Fruit fly (Drosophila melanogaster) whole organism, embryonic: ENCODE results near the gene CG7879.
A peak's percentile ranks its signal among the peaks of the same experiment; 100 is the strongest.

Experiments
- Aef1 ChIP-seq: fragments of 200-800 bp; sonication (Bioruptor generic); IDR thresholded peaks from 3 replicates; pipeline ENCODE4 v1.3.6; 2022; ENCODE audit warnings: missing biosample characterization, missing genetic modification characterization
- CG10147 ChIP-seq: fragments of 200-800 bp; sonication (Bioruptor generic); optimal IDR thresholded peaks from 2 replicates; lab custom pipeline; 2019; ENCODE audit warnings: missing biosample characterization, mild to moderate bottlenecking, missing genetic modification characterization, moderate library complexity
- CG13894 ChIP-seq: fragments of 200-800 bp; sonication (Bioruptor generic); optimal IDR thresholded peaks from 3 replicates; lab custom pipeline; 2018; ENCODE audit warnings: missing biosample characterization, mild to moderate bottlenecking, missing genetic modification characterization, moderate library complexity
- CG14441 ChIP-seq: fragments of 200-800 bp; sonication (Bioruptor generic); IDR thresholded peaks from 2 replicates; pipeline ENCODE4 v1.3.6; 2022; ENCODE audit warnings: missing biosample characterization, missing genetic modification characterization
- CG14965 ChIP-seq: fragments of 200-800 bp; sonication (Bioruptor generic); optimal IDR thresholded peaks from 2 replicates; lab custom pipeline; 2016; ENCODE audit warnings: missing biosample characterization, missing genetic modification characterization, borderline replicate concordance
- CG16815 ChIP-seq: fragments of 200-800 bp; sonication (Bioruptor generic); optimal IDR thresholded peaks from 3 replicates; lab custom pipeline; 2017; ENCODE audit warnings: missing biosample characterization, mild to moderate bottlenecking, missing genetic modification characterization
- CG17359 ChIP-seq: fragments of 200-800 bp; sonication (Bioruptor generic); optimal IDR thresholded peaks from 3 replicates; lab custom pipeline; 2018; ENCODE audit warnings: missing biosample characterization, mild to moderate bottlenecking, missing genetic modification characterization, moderate library complexity
- CG17361 ChIP-seq: fragments of 200-800 bp; sonication (Bioruptor generic); IDR thresholded peaks from 3 replicates; pipeline ENCODE4 v1.3.6; 2022; ENCODE audit warnings: missing biosample characterization, missing genetic modification characterization
- CG17568 ChIP-seq: fragments of 200-800 bp; sonication (Bioruptor generic); optimal IDR thresholded peaks from 2 replicates; lab custom pipeline; 2018; ENCODE audit warnings: missing biosample characterization, mild to moderate bottlenecking, missing genetic modification characterization, moderate library complexity
- CG18262 ChIP-seq: fragments of 200-800 bp; optimal IDR thresholded peaks from 3 replicates; lab custom pipeline; 2019; ENCODE audit warnings: missing biosample characterization, mild to moderate bottlenecking, missing genetic modification characterization, moderate library complexity
- CG2120 ChIP-seq: fragments of 200-800 bp; sonication (Bioruptor generic); optimal IDR thresholded peaks from 3 replicates; lab custom pipeline; 2016; ENCODE audit warnings: missing biosample characterization, missing genetic modification characterization
- CG2202 ChIP-seq: fragments of 200-800 bp; sonication (Bioruptor generic); optimal IDR thresholded peaks from 2 replicates; lab custom pipeline; 2018; ENCODE audit warnings: missing biosample characterization, mild to moderate bottlenecking, missing genetic modification characterization
- CG2712 ChIP-seq: fragments of 200-800 bp; optimal IDR thresholded peaks from 3 replicates; lab custom pipeline; 2019; ENCODE audit warnings: missing biosample characterization, mild to moderate bottlenecking, missing genetic modification characterization, moderate library complexity
- CG31388 ChIP-seq: fragments of 200-800 bp; sonication (Bioruptor generic); optimal IDR thresholded peaks from 2 replicates; lab custom pipeline; 2016; ENCODE audit warnings: missing biosample characterization, missing genetic modification characterization
- CG3407 ChIP-seq: fragments of 200-800 bp; sonication (Bioruptor generic); optimal IDR thresholded peaks from 2 replicates; lab custom pipeline; 2018; ENCODE audit warnings: missing biosample characterization, mild to moderate bottlenecking, missing genetic modification characterization
- CG34376 ChIP-seq: fragments of 200-800 bp; sonication (Bioruptor generic); optimal IDR thresholded peaks from 2 replicates; lab custom pipeline; 2018; ENCODE audit warnings: missing biosample characterization, mild to moderate bottlenecking, missing genetic modification characterization
- CG3995 ChIP-seq: fragments of 200-800 bp; sonication (Bioruptor generic); optimal IDR thresholded peaks from 3 replicates; lab custom pipeline; 2016; ENCODE audit warnings: missing biosample characterization, missing genetic modification characterization
- CG4424 ChIP-seq: fragments of 200-800 bp; sonication (Bioruptor generic); optimal IDR thresholded peaks from 3 replicates; lab custom pipeline; 2016; ENCODE audit warnings: missing biosample characterization, missing genetic modification characterization
- CG6791 ChIP-seq: fragments of 200-800 bp; sonication (Bioruptor generic); IDR thresholded peaks from 3 replicates; pipeline ENCODE4 v1.3.6; 2022; ENCODE audit warnings: missing biosample characterization, missing genetic modification characterization; ENCODE audit not compliant: partially characterized antibody
- CG8359 ChIP-seq: fragments of 200-800 bp; sonication (Bioruptor generic); optimal IDR thresholded peaks from 2 replicates; lab custom pipeline; 2017; ENCODE audit warnings: missing biosample characterization, mild to moderate bottlenecking, missing genetic modification characterization, borderline replicate concordance
- CG9727 ChIP-seq: fragments of 200-800 bp; sonication (Bioruptor generic); optimal IDR thresholded peaks from 3 replicates; lab custom pipeline; 2017; ENCODE audit warnings: missing biosample characterization, mild to moderate bottlenecking, missing genetic modification characterization
- CG9876 ChIP-seq: fragments of 200-800 bp; sonication (Bioruptor generic); optimal IDR thresholded peaks from 2 replicates; lab custom pipeline; 2016; ENCODE audit warnings: missing biosample characterization, missing genetic modification characterization
- Deaf1 ChIP-seq: fragments of 200-800 bp; optimal IDR thresholded peaks from 3 replicates; lab custom pipeline; 2019; ENCODE audit warnings: missing biosample characterization, mild to moderate bottlenecking, missing genetic modification characterization, moderate library complexity
- Elba2 ChIP-seq: fragments of 200-800 bp; sonication (Bioruptor generic); optimal IDR thresholded peaks from 3 replicates; lab custom pipeline; 2016; ENCODE audit warnings: missing biosample characterization, missing genetic modification characterization
- HHEX ChIP-seq: fragments of 200-800 bp; sonication (Bioruptor generic); optimal IDR thresholded peaks from 3 replicates; lab custom pipeline; 2017; ENCODE audit warnings: missing biosample characterization, mild to moderate bottlenecking, missing genetic modification characterization, missing genetic modification reagents
- HLH54F ChIP-seq: fragments of 200-800 bp; sonication (Bioruptor generic); optimal IDR thresholded peaks from 3 replicates; lab custom pipeline; 2016; ENCODE audit warnings: missing biosample characterization, missing genetic modification characterization
- Hmr ChIP-seq: fragments of 200-800 bp; sonication (Bioruptor generic); optimal IDR thresholded peaks from 3 replicates; lab custom pipeline; 2017; ENCODE audit warnings: mild to moderate bottlenecking, missing biosample characterization, missing genetic modification reagents, missing genetic modification characterization
- Hr51 ChIP-seq, 2 experiments: fragments of 200-800 bp; sonication (Bioruptor generic); optimal IDR thresholded peaks; 2 replicates in 1 of 2; 3 replicates in 1 of 2; lab custom pipeline; 2016 to 2018; ENCODE audit warnings: missing biosample characterization in 2 of 2, missing genetic modification characterization in 2 of 2, mild to moderate bottlenecking in 1 of 2, moderate library complexity in 1 of 2
- Mad ChIP-seq: fragments of 200-800 bp; sonication (Bioruptor generic); optimal IDR thresholded peaks from 2 replicates; lab custom pipeline; 2016; ENCODE audit warnings: missing biosample characterization, missing genetic modification characterization
- NK7.1 ChIP-seq: fragments of 200-800 bp; sonication (Bioruptor generic); optimal IDR thresholded peaks from 3 replicates; lab custom pipeline; 2016; ENCODE audit warnings: missing biosample characterization, missing genetic modification characterization
- Six4 ChIP-seq: fragments of 200-800 bp; sonication (Bioruptor generic); optimal IDR thresholded peaks from 2 replicates; lab custom pipeline; 2016; ENCODE audit warnings: missing biosample characterization, missing genetic modification characterization
- Sox100B ChIP-seq: fragments of 200-800 bp; sonication (Bioruptor generic); optimal IDR thresholded peaks from 3 replicates; lab custom pipeline; 2018; ENCODE audit warnings: missing biosample characterization, mild to moderate bottlenecking, missing genetic modification characterization
- Trl ChIP-seq, 3 experiments: fragments of >200 bp in 2 of 3; fragments of 200-800 bp in 1 of 3; sonication (Bioruptor generic) in 1 of 3; optimal IDR thresholded peaks; 2 replicates in 1 of 3; 3 replicates in 2 of 3; lab custom pipeline; 2016 to 2017; ENCODE audit warnings: missing biosample characterization in 1 of 3, missing genetic modification characterization in 1 of 3
- amos ChIP-seq: fragments of 200-800 bp; sonication (Bioruptor generic); IDR thresholded peaks from 2 replicates; pipeline ENCODE4 v1.3.6; 2022; ENCODE audit warnings: missing biosample characterization, missing genetic modification characterization; ENCODE audit not compliant: partially characterized antibody
- ara ChIP-seq: fragments of 200-800 bp; sonication (Bioruptor generic); IDR thresholded peaks from 2 replicates; pipeline ENCODE4 v1.3.6; 2022; ENCODE audit warnings: missing biosample characterization, missing genetic modification characterization
- bcd ChIP-seq: fragments of 200-800 bp; sonication (Bioruptor generic); optimal IDR thresholded peaks from 2 replicates; lab custom pipeline; 2017; ENCODE audit warnings: missing biosample characterization, mild to moderate bottlenecking, missing genetic modification characterization
- dmrt11E ChIP-seq: fragments of 200-800 bp; sonication (Bioruptor generic); optimal IDR thresholded peaks from 3 replicates; lab custom pipeline; 2018; ENCODE audit warnings: missing biosample characterization, mild to moderate bottlenecking, missing genetic modification characterization, moderate library complexity
- ham ChIP-seq: fragments of 200-800 bp; sonication (Bioruptor generic); IDR thresholded peaks from 2 replicates; pipeline ENCODE4 v1.3.6; 2022; ENCODE audit warnings: missing biosample characterization, missing genetic modification characterization
- her ChIP-seq: fragments of 200-800 bp; sonication (Bioruptor generic); optimal IDR thresholded peaks from 2 replicates; lab custom pipeline; 2016; ENCODE audit warnings: missing biosample characterization, missing genetic modification characterization
- hth ChIP-seq: fragments of >200 bp; optimal IDR thresholded peaks from 2 replicates; lab custom pipeline; 2017; ENCODE audit warnings: inconsistent platforms
- oc ChIP-seq: fragments of 200-800 bp; sonication (Bioruptor generic); optimal IDR thresholded peaks from 2 replicates; lab custom pipeline; 2018; ENCODE audit warnings: missing biosample characterization, mild to moderate bottlenecking, missing genetic modification characterization, moderate library complexity
- onecut ChIP-seq: fragments of 200-800 bp; sonication (Bioruptor generic); IDR thresholded peaks from 2 replicates; pipeline ENCODE4 v1.3.6; 2022; ENCODE audit warnings: missing biosample characterization, missing genetic modification characterization
- rib ChIP-seq: fragments of 200-800 bp; sonication (Bioruptor generic); IDR thresholded peaks from 2 replicates; pipeline ENCODE4 v1.3.6; 2022; ENCODE audit warnings: missing biosample characterization, missing genetic modification characterization
- shn ChIP-seq: fragments of 200-800 bp; sonication (Bioruptor generic); optimal IDR thresholded peaks from 3 replicates; lab custom pipeline; 2016; ENCODE audit warnings: missing biosample characterization, missing genetic modification characterization
- tll ChIP-seq, 2 experiments: fragments of 200-800 bp in 1 of 2; fragments of >200 bp in 1 of 2; sonication (Bioruptor generic) in 1 of 2; optimal IDR thresholded peaks; 2 replicates each; lab custom pipeline; 2017 to 2019; ENCODE audit warnings: missing biosample characterization in 2 of 2, missing genetic modification characterization in 2 of 2, mild to moderate bottlenecking in 1 of 2, moderate library complexity in 1 of 2
- toy ChIP-seq: fragments of 200-800 bp; sonication (Bioruptor generic); IDR thresholded peaks from 2 replicates; pipeline ENCODE4 v1.3.6; 2022; ENCODE audit warnings: missing biosample characterization, missing genetic modification characterization
- tup ChIP-seq: fragments of 200-800 bp; sonication (Bioruptor generic); optimal IDR thresholded peaks from 2 replicates; lab custom pipeline; 2016; ENCODE audit warnings: missing biosample characterization, mild to moderate bottlenecking, missing genetic modification characterization, moderate library complexity
- yki ChIP-seq: fragments of >200 bp; optimal IDR thresholded peaks from 3 replicates; lab custom pipeline; 2018

The CG7879 gene

dm6 chr3L:1536487-1537337, 31.7 kb downstream of the CG7879 start, which contains the start of the genes CG12091 and pns (continued):
- TF ChIP-seq CG2712 (tag; lab: Kevin White, UChicago) = peak; percentile 81
- no peak for TF ChIP-seq CG3407 (GFP tag; lab: Kevin White, UChicago)
- no peak for TF ChIP-seq her (GFP tag; lab: Kevin White, UChicago)
- peak; percentile 69 for TF ChIP-seq Hr51 (GFP tag; optimal IDR thresholded peaks at IDR 0.05; lab: Kevin White, UChicago)
- TF ChIP-seq yki = no peak
- no peak for TF ChIP-seq CG10147 (GFP tag; lab: Kevin White, UChicago)
- TF ChIP-seq CG31388 (GFP tag; lab: Kevin White, UChicago) = peak; percentile 20
- TF ChIP-seq Six4 (GFP tag; lab: Kevin White, UChicago) = peak; percentile 43
- no peak for TF ChIP-seq Sox100B (GFP tag; lab: Kevin White, UChicago)
- peak; percentile 18; the same call in 1 of the 3 replicates for TF ChIP-seq CG6791 (GFP tag; lab: Robert Waterston, UW)
- TF ChIP-seq ara (GFP tag; lab: Robert Waterston, UW) = no peak
- no peak for TF ChIP-seq CG13894
- TF ChIP-seq CG2202 (tag; lab: Kevin White, UChicago) = peak; percentile 52
- peak; percentile 69 for TF ChIP-seq CG4424 (GFP tag; lab: Kevin White, UChicago)
- TF ChIP-seq dmrt11E = peak; percentile 64
- TF ChIP-seq CG17359 (tag; lab: Kevin White, UChicago) = peak; percentile 61
- TF ChIP-seq shn (GFP tag; lab: Kevin White, UChicago) = peak; percentile 56
- TF ChIP-seq ham (GFP tag; lab: Robert Waterston, UW) = no peak
- peak; percentile 76 for TF ChIP-seq CG2120 (GFP tag; lab: Kevin White, UChicago)
- TF ChIP-seq CG18262 (tag; lab: Kevin White, UChicago) = peak; percentile 68
- no peak for TF ChIP-seq rib (GFP tag; lab: Robert Waterston, UW)
- peak; percentile 29; the same call in 2 of the 3 replicates for TF ChIP-seq Aef1 (GFP tag; lab: Robert Waterston, UW)
- peak; percentile 71 for TF ChIP-seq CG14441 (GFP tag; lab: Robert Waterston, UW)
- peak; percentile 61 for TF ChIP-seq HLH54F
- TF ChIP-seq CG16815 = peak; percentile 7
- TF ChIP-seq CG3995 (GFP tag; lab: Kevin White, UChicago) = peak; percentile 64
- TF ChIP-seq CG17568 (GFP tag; lab: Kevin White, UChicago) = no peak
- peak; percentile 45 for TF ChIP-seq Mad (GFP tag; lab: Kevin White, UChicago)
- TF ChIP-seq amos (GFP tag; lab: Robert Waterston, UW) = peak; percentile 73; the same call in 1 of the 2 replicates
- TF ChIP-seq Trl (optimal IDR thresholded peaks at IDR 0.05; lab: Kevin White, UChicago) = no peak
- TF ChIP-seq Trl (GFP tag; optimal IDR thresholded peaks at IDR 0.05; lab: Kevin White, UChicago) = peak; percentile 51
- TF ChIP-seq tup = no peak
- no peak for TF ChIP-seq HHEX
- no peak for TF ChIP-seq hth (lab: Kevin White, UChicago)
- TF ChIP-seq Hmr (GFP tag; lab: Kevin White, UChicago) = peak; percentile 77
- TF ChIP-seq CG9876 (GFP tag; lab: Kevin White, UChicago) = peak; percentile 64
- no peak for TF ChIP-seq tll (GFP tag; optimal IDR thresholded peaks at IDR 0.05; lab: Kevin White, UChicago)
- TF ChIP-seq Elba2 (GFP tag; lab: Kevin White, UChicago) = peak; percentile 52
- TF ChIP-seq CG17361 (GFP tag; lab: Robert Waterston, UW) = peak; percentile 74
- TF ChIP-seq oc (tag; lab: Kevin White, UChicago) = peak; percentile 21
- no peak for TF ChIP-seq toy (GFP tag; lab: Robert Waterston, UW)
- peak; percentile 51 for TF ChIP-seq Deaf1 (tag; lab: Kevin White, UChicago)
- no peak for TF ChIP-seq CG14965 (GFP tag; lab: Kevin White, UChicago)
- peak; percentile 56 for TF ChIP-seq onecut (GFP tag; lab: Robert Waterston, UW)
- peak; percentile 20 for TF ChIP-seq NK7.1
- TF ChIP-seq bcd (GFP tag; lab: Kevin White, UChicago) = peak; percentile 59
- TF ChIP-seq CG34376 = peak; percentile 59
- no peak for TF ChIP-seq CG8359 (GFP tag; lab: Kevin White, UChicago)
- peak; percentile 71 for TF ChIP-seq CG9727 (GFP tag; lab: Kevin White, UChicago)
